Worm (Caenorhabditis elegans) whole organism, L4 larva: ENCODE measurements around the gene rabx-5.

ENCODE experiments used
- F10B5.3 ChIP-seq: sonication (generic microtip); optimal IDR thresholded peaks from 2 replicates; lab custom pipeline; 2016; ENCODE audit warnings: mild to moderate bottlenecking, missing genetic modification characterization, missing compliant biosample characterization
- Y105C5A.15 ChIP-seq: fragments of 200-800 bp; sonication (Bioruptor generic); IDR thresholded peaks from 2 replicates; pipeline ENCODE4 v1.3.6; 2022; ENCODE audit warnings: missing genetic modification characterization, missing compliant biosample characterization
- Y48G9A.11 ChIP-seq: fragments of 200-800 bp; sonication (Bioruptor generic); IDR thresholded peaks from 2 replicates; pipeline ENCODE4 v1.3.6; 2022; ENCODE audit warnings: missing genetic modification reagents, missing genetic modification characterization, missing compliant biosample characterization
- Y5F2A.4 ChIP-seq: fragments of 200-800 bp; sonication (Bioruptor generic); optimal IDR thresholded peaks from 2 replicates; lab custom pipeline; 2018; ENCODE audit warnings: mild to moderate bottlenecking, missing genetic modification characterization, missing compliant biosample characterization
- ceh-28 ChIP-seq: fragments of 150-350 bp; optimal IDR thresholded peaks from 2 replicates; lab custom pipeline; 2014; ENCODE audit warnings: missing biosample characterization, missing genetic modification reagents, missing genetic modification characterization
- ceh-44 ChIP-seq: fragments of 200-800 bp; sonication (Bioruptor generic); IDR thresholded peaks from 2 replicates; pipeline ENCODE4 v1.3.6; 2022; ENCODE audit warnings: missing genetic modification reagents, missing genetic modification characterization, missing compliant biosample characterization
- ceh-82 ChIP-seq: sonication (generic microtip); optimal IDR thresholded peaks from 2 replicates; lab custom pipeline; 2017; ENCODE audit warnings: missing biosample characterization, missing genetic modification characterization
- ces-1 ChIP-seq: fragments of 150-350 bp; sonication (generic microtip); optimal IDR thresholded peaks from 4 replicates; lab custom pipeline; 2014; ENCODE audit warnings: missing biosample characterization, missing genetic modification reagents, missing genetic modification characterization
- ctbp-1 ChIP-seq: fragments of 200-800 bp; sonication (Bioruptor generic); IDR thresholded peaks from 2 replicates; pipeline ENCODE4 v1.3.6; 2022; ENCODE audit warnings: missing genetic modification reagents, missing genetic modification characterization, missing compliant biosample characterization
- daf-16 ChIP-seq, 3 experiments: sonication (generic microtip); optimal IDR thresholded peaks; 2 replicates each; lab custom pipeline; 2016 to 2017; ENCODE audit warnings: missing genetic modification characterization in 3 of 3, missing genetic modification reagents in 3 of 3, mild to moderate bottlenecking in 2 of 3, missing compliant biosample characterization in 2 of 3, missing biosample characterization in 1 of 3, moderate library complexity in 1 of 3
- daf-19 ChIP-seq: fragments of 200-800 bp; sonication (Bioruptor generic); conservative IDR thresholded peaks from 2 replicates; pipeline ENCODE4 v1.3.6; 2022; ENCODE audit warnings: missing genetic modification characterization, missing compliant biosample characterization
- dmd-9 ChIP-seq: fragments of 200-800 bp; sonication (Bioruptor generic); IDR thresholded peaks from 2 replicates; pipeline ENCODE4 v1.3.6; 2022; ENCODE audit warnings: missing genetic modification reagents, missing genetic modification characterization, missing compliant biosample characterization
- dpl-1 ChIP-seq: fragments of 150-350 bp; optimal IDR thresholded peaks from 2 replicates; lab custom pipeline; 2014; ENCODE audit warnings: missing biosample characterization, missing genetic modification reagents, missing genetic modification characterization
- egl-27 ChIP-seq: sonication (generic microtip); optimal IDR thresholded peaks from 3 replicates; lab custom pipeline; 2017; ENCODE audit warnings: missing biosample characterization, missing genetic modification reagents, missing genetic modification characterization
- egl-43 ChIP-seq: fragments of 200-800 bp; sonication (Bioruptor generic); IDR thresholded peaks from 2 replicates; pipeline ENCODE4 v1.3.6; 2022; ENCODE audit warnings: missing genetic modification reagents, missing genetic modification characterization, missing compliant biosample characterization
- fkh-10 ChIP-seq: fragments of 150-350 bp; optimal IDR thresholded peaks from 2 replicates; lab custom pipeline; 2014; ENCODE audit warnings: missing biosample characterization, missing genetic modification reagents, missing genetic modification characterization
- fos-1 ChIP-seq: fragments of 150-350 bp; optimal IDR thresholded peaks from 2 replicates; lab custom pipeline; 2014; ENCODE audit warnings: missing biosample characterization, missing genetic modification characterization
- gei-8 ChIP-seq: fragments of 200-800 bp; sonication (Bioruptor generic); optimal IDR thresholded peaks from 2 replicates; lab custom pipeline; 2018; ENCODE audit warnings: mild to moderate bottlenecking, missing genetic modification characterization, missing compliant biosample characterization
- hif-1 ChIP-seq, 2 experiments: sonication (generic microtip); optimal IDR thresholded peaks; 2 replicates each; lab custom pipeline; 2016 to 2017; ENCODE audit warnings: missing compliant biosample characterization in 2 of 2, missing genetic modification characterization in 2 of 2, missing genetic modification reagents in 2 of 2, missing genotype in 2 of 2, mild to moderate bottlenecking in 1 of 2
- hlh-11 ChIP-seq: fragments of 200-800 bp; sonication (Bioruptor generic); optimal IDR thresholded peaks from 2 replicates; lab custom pipeline; 2018; ENCODE audit warnings: mild to moderate bottlenecking, missing genetic modification characterization, missing compliant biosample characterization
- hlh-30 ChIP-seq: sonication (generic microtip); optimal IDR thresholded peaks from 2 replicates; lab custom pipeline; 2017; ENCODE audit warnings: antibody characterized with exemption, mild to moderate bottlenecking, missing genetic modification characterization, missing compliant biosample characterization; ENCODE audit not compliant: insufficient read depth
- hmg-1.1 ChIP-seq: fragments of 200-800 bp; sonication (Bioruptor generic); IDR thresholded peaks from 2 replicates; pipeline ENCODE4 v1.3.6; 2022; ENCODE audit warnings: missing genetic modification reagents, missing genetic modification characterization, missing compliant biosample characterization
- lin-13 ChIP-seq: fragments of 150-350 bp; optimal IDR thresholded peaks from 2 replicates; lab custom pipeline; 2014; ENCODE audit warnings: missing biosample characterization, missing genetic modification reagents, missing genetic modification characterization
- lin-38 ChIP-seq: fragments of 200-800 bp; sonication (Bioruptor generic); IDR thresholded peaks from 2 replicates; pipeline ENCODE4 v1.3.6; 2022; ENCODE audit warnings: missing genetic modification reagents, missing genetic modification characterization, missing compliant biosample characterization
- lin-39 ChIP-seq: fragments of 150-350 bp; optimal IDR thresholded peaks from 2 replicates; lab custom pipeline; 2014; ENCODE audit warnings: missing biosample characterization, missing genetic modification reagents, missing genetic modification characterization
- lsy-2 ChIP-seq, 2 experiments: fragments of 150-350 bp in 1 of 2; sonication (generic microtip) in 1 of 2; optimal IDR thresholded peaks; 2 replicates each; lab custom pipeline; 2014 to 2017; ENCODE audit warnings: missing biosample characterization in 2 of 2, missing genetic modification characterization in 2 of 2
- mep-1 ChIP-seq: fragments of 150-350 bp; sonication (generic microtip); optimal IDR thresholded peaks from 3 replicates; lab custom pipeline; 2014; ENCODE audit warnings: missing biosample characterization, missing genetic modification characterization
- mes-2 ChIP-seq: sonication (generic microtip); optimal IDR thresholded peaks from 2 replicates; lab custom pipeline; 2016; ENCODE audit warnings: missing genotype, mild to moderate bottlenecking, missing genetic modification characterization, missing compliant biosample characterization; ENCODE audit not compliant: poor library complexity, severe bottlenecking
- mxl-2 ChIP-seq: fragments of 200-800 bp; sonication (Bioruptor generic); conservative IDR thresholded peaks from 2 replicates; pipeline ENCODE4 v1.3.6; 2022; ENCODE audit warnings: missing genetic modification reagents, missing genetic modification characterization, missing compliant biosample characterization
- nhr-11 ChIP-seq: fragments of 150-350 bp; optimal IDR thresholded peaks from 2 replicates; lab custom pipeline; 2014; ENCODE audit warnings: missing biosample characterization, missing genetic modification characterization
- nhr-111 ChIP-seq: fragments of 200-800 bp; sonication (Bioruptor generic); optimal IDR thresholded peaks from 2 replicates; lab custom pipeline; 2018; ENCODE audit warnings: mild to moderate bottlenecking, missing genetic modification characterization, missing compliant biosample characterization
- nhr-25 ChIP-seq: sonication (generic microtip); optimal IDR thresholded peaks from 2 replicates; lab custom pipeline; 2017; ENCODE audit warnings: missing genetic modification characterization, mild to moderate bottlenecking, missing compliant biosample characterization, antibody characterized with exemption, moderate library complexity, borderline replicate concordance; ENCODE audit not compliant: insufficient read depth
- nhr-42 ChIP-seq: fragments of 200-800 bp; sonication (Bioruptor generic); IDR thresholded peaks from 2 replicates; pipeline ENCODE4 v1.3.6; 2022; ENCODE audit warnings: missing genetic modification characterization, missing compliant biosample characterization
- nhr-6 ChIP-seq: fragments of 150-350 bp; optimal IDR thresholded peaks from 2 replicates; lab custom pipeline; 2014; ENCODE audit warnings: missing biosample characterization, missing genetic modification characterization
- nhr-77 ChIP-seq: fragments of 150-350 bp; optimal IDR thresholded peaks from 2 replicates; lab custom pipeline; 2014; ENCODE audit warnings: missing biosample characterization, missing genetic modification characterization
- pqm-1 ChIP-seq: sonication (generic microtip); optimal IDR thresholded peaks from 2 replicates; lab custom pipeline; 2017; ENCODE audit warnings: missing biosample characterization, missing genetic modification characterization
- rbr-2 ChIP-seq: sonication (generic microtip); optimal IDR thresholded peaks from 2 replicates; lab custom pipeline; 2016; ENCODE audit warnings: missing genotype, missing genetic modification characterization, missing compliant biosample characterization
- snpc-1.2 ChIP-seq: fragments of 200-800 bp; sonication (Bioruptor generic); IDR thresholded peaks from 2 replicates; pipeline ENCODE4 v1.3.6; 2022; ENCODE audit warnings: missing genetic modification reagents, missing genetic modification characterization, missing compliant biosample characterization
- snpc-4 ChIP-seq: fragments of 150-350 bp; optimal IDR thresholded peaks from 2 replicates; lab custom pipeline; 2014; ENCODE audit warnings: missing biosample characterization, missing genetic modification characterization
- tag-97 ChIP-seq: fragments of 200-800 bp; sonication (Bioruptor generic); IDR thresholded peaks from 2 replicates; pipeline ENCODE4 v1.3.6; 2022; ENCODE audit warnings: missing genetic modification characterization, missing compliant biosample characterization
- unc-130 ChIP-seq: sonication (generic microtip); optimal IDR thresholded peaks from 2 replicates; lab custom pipeline; 2016; ENCODE audit warnings: missing genetic modification reagents, missing genetic modification characterization, missing compliant biosample characterization
- vab-7 ChIP-seq: fragments of 200-800 bp; sonication (Bioruptor generic); IDR thresholded peaks from 2 replicates; pipeline ENCODE4 v1.3.6; 2022; ENCODE audit warnings: missing genetic modification reagents, missing genetic modification characterization, missing compliant biosample characterization
- zag-1 ChIP-seq: fragments of 150-350 bp; optimal IDR thresholded peaks from 2 replicates; lab custom pipeline; 2014; ENCODE audit warnings: missing biosample characterization, missing genetic modification characterization
- zfp-3 ChIP-seq: fragments of 200-800 bp; sonication (Bioruptor generic); conservative IDR thresholded peaks from 2 replicates; pipeline ENCODE4 v1.3.6; 2022; ENCODE audit warnings: missing genetic modification reagents, missing genetic modification characterization, missing compliant biosample characterization
- zip-2 ChIP-seq: fragments of 150-350 bp; optimal IDR thresholded peaks from 2 replicates; lab custom pipeline; 2014; ENCODE audit warnings: missing biosample characterization, missing genetic modification characterization

rabx-5 gene

ce11 chrIII:10646094-10646493, 40.9 kb downstream of the rabx-5 start, which contains the start of gene orc-4:
Gene orc-4 (plus strand): TSS chrIII:10646170.
- TF ChIP-seq F10B5.3 (tag; lab: Kevin White, UChicago), result no peak
- TF ChIP-seq ceh-82, result no peak
- peak in 1 of 2 experiments; percentile 16 for TF ChIP-seq lsy-2 (tag; optimal IDR thresholded peaks at IDR 0.05; lab: Kevin White, UChicago)
- TF ChIP-seq lin-38, result peak; percentile 84
- no peak for TF ChIP-seq ceh-44 (GFP tag; lab: Robert Waterston, UW)
- no peak for TF ChIP-seq hif-1 (tag; optimal IDR thresholded peaks at IDR 0.05; lab: Kevin White, UChicago)
- peak; percentile 37 for TF ChIP-seq mes-2 (tag; lab: Kevin White, UChicago)
- TF ChIP-seq daf-16 (GFP tag; optimal IDR thresholded peaks at IDR 0.05; lab: Kevin White, UChicago), result no peak
- TF ChIP-seq daf-16 (tag; optimal IDR thresholded peaks at IDR 0.05; lab: Kevin White, UChicago), result peak; percentile 16

DNA sequence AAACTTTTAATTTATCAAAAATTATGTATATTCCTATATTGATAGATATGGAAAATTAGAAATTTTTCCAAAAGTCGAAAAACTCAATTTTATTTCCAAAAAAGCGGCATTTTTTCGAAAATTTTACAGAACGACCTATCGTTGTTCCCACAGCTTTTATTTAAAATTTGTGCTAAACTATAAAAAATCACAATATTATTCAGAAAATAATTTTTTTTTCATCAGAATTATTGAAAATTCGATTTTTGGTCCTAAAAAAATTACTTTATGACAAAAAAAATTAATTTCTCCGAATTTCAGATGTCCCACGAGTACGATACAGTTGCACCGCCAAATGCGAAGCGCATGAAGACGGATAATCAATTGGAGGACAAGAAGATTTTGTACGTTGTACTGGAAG, 44.1 kb downstream of the rabx-5 start, which contains the start of gene emg-1:
TSS of gene emg-1 (plus strand) at position 301 of the 400 bp plus-strand sequence.
- TF ChIP-seq snpc-1.2 (GFP tag; lab: Robert Waterston, UW) (no peak), zfp-3 (GFP tag; lab: Robert Waterston, UW) (no peak), egl-43 (GFP tag; lab: Robert Waterston, UW) (no peak), gei-8 (GFP tag; lab: Kevin White, UChicago) (no peak), nhr-77 (tag; lab: Kevin White, UChicago) (no peak), Y105C5A.15 (GFP tag; lab: Robert Waterston, UW) (no peak), dmd-9 (GFP tag; lab: Robert Waterston, UW) (no peak)

ce11 chrIII:10651634-10652033, 46.5 kb downstream of the rabx-5 start:
- TF ChIP-seq lsy-2 (tag; optimal IDR thresholded peaks at IDR 0.05; lab: Kevin White, UChicago), result peak in 1 of 2 experiments; percentile 60
- no peak for TF ChIP-seq mxl-2 (GFP tag; lab: Robert Waterston, UW)
- TF ChIP-seq mes-2 (tag; lab: Kevin White, UChicago), result peak; percentile 70
- TF ChIP-seq ceh-28 (tag; lab: Kevin White, UChicago), result peak; percentile 34
- TF ChIP-seq nhr-25 (tag; lab: Kevin White, UChicago), result no peak
- no peak for TF ChIP-seq lin-39 (tag; lab: Kevin White, UChicago)
- TF ChIP-seq lin-38, result peak; percentile 51
- TF ChIP-seq hlh-11 (tag; lab: Kevin White, UChicago), result peak; percentile 59
- peak; percentile 24 for TF ChIP-seq nhr-6
- TF ChIP-seq fkh-10 (GFP tag; lab: Kevin White, UChicago), result no peak
- TF ChIP-seq hmg-1.1 (GFP tag; lab: Robert Waterston, UW), result peak; percentile 89
- no peak for TF ChIP-seq daf-16 (GFP tag; optimal IDR thresholded peaks at IDR 0.05; lab: Kevin White, UChicago)
- TF ChIP-seq daf-16 (tag; optimal IDR thresholded peaks at IDR 0.05; lab: Kevin White, UChicago), result peak; percentile 18
- peak; percentile 21 for TF ChIP-seq dpl-1
- TF ChIP-seq ces-1 (GFP tag; lab: Kevin White, UChicago), result no peak
- TF ChIP-seq tag-97 (GFP tag; lab: Robert Waterston, UW), result no peak
- TF ChIP-seq snpc-4 (tag; lab: Kevin White, UChicago), result no peak
- TF ChIP-seq snpc-1.2 (GFP tag; lab: Robert Waterston, UW), result 0 out of 2 replicates have a peak, but pooled peaks have one; percentile 16
- no peak for TF ChIP-seq vab-7 (GFP tag; lab: Robert Waterston, UW)
- TF ChIP-seq lin-13 (GFP tag; lab: Kevin White, UChicago), result no peak
- no peak for TF ChIP-seq nhr-42
- TF ChIP-seq unc-130 (GFP tag; lab: Kevin White, UChicago), result no peak
- no peak for TF ChIP-seq nhr-11 (tag; lab: Kevin White, UChicago)
- no peak for TF ChIP-seq zag-1 (tag; lab: Kevin White, UChicago)
- TF ChIP-seq ctbp-1 (GFP tag; lab: Robert Waterston, UW), result no peak
- TF ChIP-seq zip-2 (tag; lab: Kevin White, UChicago), result no peak
- peak; percentile 40 for TF ChIP-seq mep-1 (tag; lab: Kevin White, UChicago)
- TF ChIP-seq Y48G9A.11 (GFP tag; lab: Robert Waterston, UW), result no peak
- TF ChIP-seq Y5F2A.4, result no peak
- TF ChIP-seq pqm-1, result no peak
- TF ChIP-seq egl-43 (GFP tag; lab: Robert Waterston, UW), result no peak
- no peak for TF ChIP-seq Y105C5A.15 (GFP tag; lab: Robert Waterston, UW)
- peak; percentile 17 for TF ChIP-seq rbr-2 (tag; lab: Kevin White, UChicago)
- TF ChIP-seq egl-27 (tag; lab: Kevin White, UChicago), result no peak
- TF ChIP-seq daf-19 (GFP tag; lab: Robert Waterston, UW), result no peak
- TF ChIP-seq fos-1 (tag; lab: Kevin White, UChicago), result no peak
- TF ChIP-seq dmd-9 (GFP tag; lab: Robert Waterston, UW), result no peak
- peak; percentile 68 for TF ChIP-seq hlh-30 (tag; lab: Kevin White, UChicago)
- no peak for TF ChIP-seq nhr-111 (GFP tag; lab: Kevin White, UChicago)
